Worm (Caenorhabditis elegans): ENCODE results near the gene ZK666.11.

ce11 chrII:10531604-10532003 lies 49.3 kb downstream of the ZK666.11 start:
- TF ChIP-seq ztf-23 (GFP tag; IDR thresholded peaks at IDR 0.05) (no peak), med-1 (GFP tag; optimal IDR thresholded peaks at IDR 0.05; ENCODE audit: insufficient read depth) (no peak), cog-1 (tag; optimal IDR thresholded peaks at IDR 0.05) (no peak), T22C8.4 (GFP tag; IDR thresholded peaks at IDR 0.05) (no peak), tab-1 (GFP tag; IDR thresholded peaks at IDR 0.05) (no peak), flt-1 (GFP tag; IDR thresholded peaks at IDR 0.05) (no peak), klf-2 (GFP tag; conservative IDR thresholded peaks at IDR 0.05) (no peak)
